Worm (Caenorhabditis elegans): ENCODE data around the gene T24H7.2.

The T24H7.2 gene

ce11 chrII:6283074-6283473, 36.0 kb downstream of the T24H7.2 start, which contains the start of gene F13H8.1:
F13H8.1 (plus strand) TSS chrII:6283384.
- TF ChIP-seq eyg-1 (tag; optimal IDR thresholded peaks at IDR 0.05), result no peak
- no peak for TF ChIP-seq F13H6.1 (tag; optimal IDR thresholded peaks at IDR 0.05)
- TF ChIP-seq sox-4 (tag; optimal IDR thresholded peaks at IDR 0.05), result no peak
- TF ChIP-seq pag-3 (tag; optimal IDR thresholded peaks at IDR 0.05; ENCODE audit: borderline replicate concordance), result no peak
- TF ChIP-seq che-1 (tag; optimal IDR thresholded peaks at IDR 0.05), result no peak

DNA sequence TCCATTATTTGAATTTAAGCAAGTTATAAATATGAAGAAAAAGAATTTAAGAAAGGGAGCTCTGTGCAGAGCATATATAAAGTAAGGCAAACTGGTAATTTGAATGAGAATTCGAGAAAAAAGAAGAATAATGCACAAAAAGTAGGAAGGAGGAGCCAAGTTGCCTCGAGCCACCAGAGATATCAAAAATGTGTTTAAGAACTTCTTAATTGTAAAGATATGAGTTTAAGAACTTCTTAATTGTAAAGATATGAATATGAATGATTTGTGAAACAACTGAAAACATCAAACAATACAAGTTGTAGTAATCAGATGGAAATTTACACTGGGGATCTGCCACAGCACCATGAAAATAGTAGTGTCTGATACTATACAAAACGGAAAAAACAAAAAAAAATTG, 39.8 kb downstream of the T24H7.2 start, which contains the start of gene F13H8.6:
Gene F13H8.6, minus strand, starts transcription at position 101 of the 400 bp plus-strand sequence.
- TF ChIP-seq pha-2 (tag; optimal IDR thresholded peaks at IDR 0.05) (no peak), zip-5 (tag; optimal IDR thresholded peaks at IDR 0.05) (no peak), eyg-1 (tag; optimal IDR thresholded peaks at IDR 0.05) (no peak), fkh-10 (GFP tag; optimal IDR thresholded peaks at IDR 0.05) (no peak), ceh-22 (tag; optimal IDR thresholded peaks at IDR 0.05) (no peak), tbx-2 (tag; optimal IDR thresholded peaks at IDR 0.05) (no peak), syd-9 (tag; optimal IDR thresholded peaks at IDR 0.05) (no peak), pag-3 (tag; optimal IDR thresholded peaks at IDR 0.05; ENCODE audit: borderline replicate concordance) (no peak), madf-2 (tag; optimal IDR thresholded peaks at IDR 0.05) (no peak), nhr-232 (tag; optimal IDR thresholded peaks at IDR 0.05) (no peak), T23F11.4 (GFP tag; optimal IDR thresholded peaks at IDR 0.05) (no peak), pqm-1 (tag; optimal IDR thresholded peaks at IDR 0.05) (no peak), hlh-6 (tag; optimal IDR thresholded peaks at IDR 0.05) (no peak), unc-42 (tag; optimal IDR thresholded peaks at IDR 0.05) (no peak), mec-3 (tag; optimal IDR thresholded peaks at IDR 0.05; ENCODE audit: borderline replicate concordance) (no peak), ttx-3 (tag; optimal IDR thresholded peaks at IDR 0.05) (no peak), ceh-2 (tag; optimal IDR thresholded peaks at IDR 0.05) (no peak), hlh-8 (tag; optimal IDR thresholded peaks at IDR 0.05) (no peak)

DNA sequence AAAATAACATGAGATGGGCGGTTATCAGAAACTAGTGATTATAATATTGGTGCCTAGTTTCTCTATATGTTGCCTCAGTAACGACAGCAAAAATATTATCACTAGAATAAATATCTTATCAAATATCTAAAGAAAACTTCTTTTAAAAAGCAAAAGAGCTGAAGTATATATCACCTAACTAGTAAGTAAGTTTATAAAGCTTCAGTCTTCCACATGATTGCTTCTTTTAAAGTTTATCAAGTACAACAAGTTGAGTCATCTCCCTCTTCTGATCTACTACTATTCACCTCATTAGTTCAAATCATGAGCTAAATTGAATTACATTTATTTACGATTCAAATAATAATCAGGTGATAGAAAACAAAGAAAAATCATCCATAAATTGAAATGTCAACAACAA, 41.0 kb downstream of the T24H7.2 start:
- no peak for TF ChIP-seq ahr-1 (tag; optimal IDR thresholded peaks at IDR 0.05)

DNA sequence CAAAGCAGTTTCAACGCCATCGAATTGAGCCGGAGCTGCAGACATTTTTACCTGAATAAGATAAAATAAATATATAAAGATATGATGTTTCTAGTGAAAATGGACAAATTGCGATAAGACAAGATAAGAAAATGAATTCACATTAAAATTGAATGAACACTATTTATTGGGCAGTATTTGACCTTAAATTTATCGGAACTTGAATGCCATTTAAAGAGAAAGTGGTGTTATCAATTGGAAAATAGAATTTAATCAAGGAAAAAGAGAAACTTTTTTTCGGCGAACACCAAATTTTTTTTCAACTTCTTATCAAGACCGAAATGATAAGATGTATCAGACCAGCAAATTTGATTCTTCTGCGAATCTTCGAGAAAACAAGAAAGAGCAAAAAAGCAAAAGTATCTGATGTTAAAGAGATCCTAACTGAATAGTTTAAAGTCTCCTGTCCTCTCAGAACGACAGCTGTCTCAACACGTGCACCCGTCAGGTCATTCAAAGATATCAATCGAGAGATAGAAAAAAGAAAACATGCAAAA, 43.0 kb downstream of the T24H7.2 start, which contains the start of gene upb-1:
Gene upb-1, minus strand, starts transcription at position 51 of the 536 bp plus-strand sequence.
- TF ChIP-seq pqm-1 (tag; optimal IDR thresholded peaks at IDR 0.05) (no peak), elt-2 (tag; optimal IDR thresholded peaks at IDR 0.05) (peak; percentile 82), unc-55 (GFP tag; optimal IDR thresholded peaks at IDR 0.05) (peak; percentile 70)

DNA sequence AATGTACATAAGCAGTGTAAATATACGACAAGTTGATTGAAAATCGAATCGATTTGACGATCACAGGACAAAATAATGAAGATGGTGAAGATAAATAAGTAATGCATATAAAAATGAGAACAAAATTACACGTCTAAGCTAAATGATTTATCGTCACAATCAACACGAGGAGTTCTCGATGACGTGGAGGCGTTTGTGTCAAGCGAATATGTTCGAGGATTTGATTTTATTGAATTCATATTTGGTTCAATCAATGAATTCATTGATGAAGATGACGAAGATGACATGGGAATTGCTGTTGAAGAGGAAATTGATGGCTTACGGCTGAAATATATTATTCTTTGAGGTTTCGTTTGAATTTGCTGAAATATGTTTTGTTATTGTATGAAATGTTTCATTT, 45.4 kb downstream of the T24H7.2 start, which contains the start of gene nyn-3:
Gene nyn-3, minus strand, starts transcription at position 101 of the 400 bp plus-strand sequence.
- TF ChIP-seq npax-4 (tag; optimal IDR thresholded peaks at IDR 0.05) (no peak), lim-6 (tag; optimal IDR thresholded peaks at IDR 0.05) (no peak), ref-2 (tag; optimal IDR thresholded peaks at IDR 0.05) (no peak), rnt-1 (tag; optimal IDR thresholded peaks at IDR 0.05) (no peak), hlh-6 (tag; optimal IDR thresholded peaks at IDR 0.05) (no peak), sox-4 (tag; optimal IDR thresholded peaks at IDR 0.05) (no peak), zip-5 (tag; optimal IDR thresholded peaks at IDR 0.05) (no peak), ahr-1 (tag; optimal IDR thresholded peaks at IDR 0.05) (no peak), pros-1 (tag; optimal IDR thresholded peaks at IDR 0.05) (no peak), nhr-232 (tag; optimal IDR thresholded peaks at IDR 0.05) (no peak), ceh-14 (tag; optimal IDR thresholded peaks at IDR 0.05) (no peak), pha-2 (tag; optimal IDR thresholded peaks at IDR 0.05) (no peak), K09A11.1 (tag; optimal IDR thresholded peaks at IDR 0.05; ENCODE audit: insufficient read depth) (no peak)

DNA sequence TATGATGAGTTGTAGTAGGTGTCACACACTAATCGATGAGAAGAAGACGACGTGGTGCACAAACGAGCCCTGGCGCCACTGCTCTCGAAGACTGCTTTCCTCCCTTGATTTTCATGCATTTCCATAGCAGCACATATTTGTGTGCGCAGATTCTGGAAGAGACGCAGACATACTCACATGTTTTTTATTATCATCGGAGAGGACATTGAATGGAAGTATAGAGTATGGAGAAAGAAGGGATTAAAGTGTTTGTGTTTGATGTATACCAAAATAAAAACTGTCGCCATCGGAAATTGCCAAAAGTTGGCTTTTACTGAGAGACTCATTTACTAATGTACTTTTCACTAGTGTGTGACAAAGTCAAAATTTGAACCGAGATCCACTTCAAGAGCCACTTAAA, 47.1 kb downstream of the T24H7.2 start, which contains the start of gene mps-1:
Gene mps-1, minus strand, starts transcription at position 101 of the 400 bp plus-strand sequence.
- TF ChIP-seq ceh-6 (GFP tag; optimal IDR thresholded peaks at IDR 0.05) (no peak), ztf-16 (tag; optimal IDR thresholded peaks at IDR 0.05) (no peak), hlh-8 (tag; optimal IDR thresholded peaks at IDR 0.05) (no peak), C08G9.2 (tag; optimal IDR thresholded peaks at IDR 0.05) (no peak), che-1 (tag; optimal IDR thresholded peaks at IDR 0.05) (no peak), ceh-14 (tag; optimal IDR thresholded peaks at IDR 0.05) (no peak), pag-3 (tag; optimal IDR thresholded peaks at IDR 0.05; ENCODE audit: borderline replicate concordance) (no peak), fax-1 (tag; optimal IDR thresholded peaks at IDR 0.05) (no peak), ceh-34 (tag; optimal IDR thresholded peaks at IDR 0.05) (no peak), ceh-31 (tag; optimal IDR thresholded peaks at IDR 0.05) (no peak), pros-1 (tag; optimal IDR thresholded peaks at IDR 0.05) (no peak), mec-3 (tag; optimal IDR thresholded peaks at IDR 0.05; ENCODE audit: borderline replicate concordance) (no peak)
